Fruit fly (Drosophila melanogaster) whole organism, embryonic: ENCODE results near the gene CG10337.

ENCODE experiments used
- Ada2b ChIP-seq: fragments of 200-800 bp; sonication (Bioruptor generic); IDR thresholded peaks from 2 replicates; pipeline ENCODE4 v1.3.6; 2022; ENCODE audit warnings: missing biosample characterization, missing genetic modification characterization
- Atf-2 ChIP-seq: fragments of 200-800 bp; sonication (Bioruptor generic); optimal IDR thresholded peaks from 2 replicates; lab custom pipeline; 2016; ENCODE audit warnings: missing biosample characterization, missing genetic modification characterization
- C15 ChIP-seq: fragments of 200-800 bp; sonication (Bioruptor generic); IDR thresholded peaks from 3 replicates; pipeline ENCODE4 v1.3.6; 2022; ENCODE audit warnings: missing biosample characterization, missing genetic modification characterization
- CG10209 ChIP-seq: fragments of 200-800 bp; sonication (Bioruptor generic); optimal IDR thresholded peaks from 3 replicates; lab custom pipeline; 2017; ENCODE audit warnings: missing biosample characterization, mild to moderate bottlenecking, missing genetic modification characterization, missing genetic modification reagents
- CG10274 ChIP-seq: fragments of 200-800 bp; sonication (Bioruptor generic); optimal IDR thresholded peaks from 3 replicates; lab custom pipeline; 2017; ENCODE audit warnings: missing biosample characterization, mild to moderate bottlenecking, missing genetic modification characterization
- CG10979 ChIP-seq: fragments of 200-800 bp; sonication (Bioruptor generic); optimal IDR thresholded peaks from 2 replicates; lab custom pipeline; 2018; ENCODE audit warnings: missing biosample characterization, mild to moderate bottlenecking, missing genetic modification characterization, moderate library complexity
- CG11696 ChIP-seq: fragments of 200-800 bp; sonication (Bioruptor generic); IDR thresholded peaks from 2 replicates; pipeline ENCODE4 v1.3.6; 2022; ENCODE audit warnings: missing biosample characterization, missing genetic modification characterization
- CG11723 ChIP-seq: fragments of 200-800 bp; sonication (Bioruptor generic); optimal IDR thresholded peaks from 2 replicates; lab custom pipeline; 2017; ENCODE audit warnings: missing biosample characterization, mild to moderate bottlenecking, missing genetic modification characterization
- CG15011 ChIP-seq: fragments of 200-800 bp; sonication (Bioruptor generic); optimal IDR thresholded peaks from 3 replicates; lab custom pipeline; 2018; ENCODE audit warnings: missing biosample characterization, mild to moderate bottlenecking, missing genetic modification characterization
- CG1602 ChIP-seq: fragments of 200-800 bp; sonication (Bioruptor generic); optimal IDR thresholded peaks from 3 replicates; lab custom pipeline; 2016; ENCODE audit warnings: missing biosample characterization, missing genetic modification characterization
- CG17361 ChIP-seq: fragments of 200-800 bp; sonication (Bioruptor generic); IDR thresholded peaks from 3 replicates; pipeline ENCODE4 v1.3.6; 2022; ENCODE audit warnings: missing biosample characterization, missing genetic modification characterization
- CG1792 ChIP-seq: fragments of 200-800 bp; sonication (Bioruptor generic); optimal IDR thresholded peaks from 2 replicates; lab custom pipeline; 2016; ENCODE audit warnings: missing biosample characterization, missing genetic modification characterization
- CG18599 ChIP-seq: fragments of 200-800 bp; sonication (Bioruptor generic); optimal IDR thresholded peaks from 3 replicates; lab custom pipeline; 2017; ENCODE audit warnings: missing biosample characterization, missing genetic modification characterization, mild to moderate bottlenecking, moderate library complexity, missing genetic modification reagents
- CG30403 ChIP-seq: fragments of 200-800 bp; sonication (Bioruptor generic); optimal IDR thresholded peaks from 3 replicates; lab custom pipeline; 2016; ENCODE audit warnings: missing biosample characterization, missing genetic modification characterization
- CG31388 ChIP-seq: fragments of 200-800 bp; sonication (Bioruptor generic); optimal IDR thresholded peaks from 2 replicates; lab custom pipeline; 2016; ENCODE audit warnings: missing biosample characterization, missing genetic modification characterization
- CG32772 ChIP-seq: fragments of 200-800 bp; sonication (Bioruptor generic); IDR thresholded peaks from 2 replicates; pipeline ENCODE4 v1.3.6; 2022; ENCODE audit warnings: missing biosample characterization, missing genetic modification characterization
- CG3726 ChIP-seq: fragments of 200-800 bp; sonication (Bioruptor generic); IDR thresholded peaks from 3 replicates; pipeline ENCODE4, ENCODE4 v1.3.6; 2022; ENCODE audit warnings: missing biosample characterization, missing genetic modification characterization
- CG4404 ChIP-seq: fragments of 200-800 bp; sonication (Bioruptor generic); IDR thresholded peaks from 2 replicates; pipeline ENCODE4 v1.3.6; 2022; ENCODE audit warnings: missing biosample characterization, missing genetic modification characterization
- CG4617 ChIP-seq: fragments of 200-800 bp; sonication (Bioruptor generic); optimal IDR thresholded peaks from 3 replicates; lab custom pipeline; 2016; ENCODE audit warnings: missing biosample characterization, missing genetic modification characterization, borderline replicate concordance
- CG6254 ChIP-seq: fragments of 200-800 bp; sonication (Bioruptor generic); optimal IDR thresholded peaks from 3 replicates; lab custom pipeline; 2017; ENCODE audit warnings: mild to moderate bottlenecking, missing biosample characterization, missing genetic modification reagents, missing genetic modification characterization
- CG6272 ChIP-seq: fragments of 200-800 bp; sonication (Bioruptor generic); IDR thresholded peaks from 2 replicates; pipeline ENCODE4 v1.3.6; 2022; ENCODE audit warnings: missing biosample characterization, missing genetic modification characterization
- CG7839 ChIP-seq: fragments of 200-800 bp; sonication (Bioruptor generic); optimal IDR thresholded peaks from 3 replicates; lab custom pipeline; 2018; ENCODE audit warnings: missing biosample characterization, mild to moderate bottlenecking, missing genetic modification characterization, moderate library complexity
- CG8765 ChIP-seq: fragments of 200-800 bp; sonication (Bioruptor generic); IDR thresholded peaks from 2 replicates; pipeline ENCODE4 v1.3.6; 2022; ENCODE audit warnings: missing biosample characterization, missing genetic modification characterization
- Chrac-16 ChIP-seq: fragments of 200-800 bp; sonication (Bioruptor generic); optimal IDR thresholded peaks from 3 replicates; lab custom pipeline; 2016; ENCODE audit warnings: missing biosample characterization, missing genetic modification characterization
- CkIIα-i1 ChIP-seq: fragments of 200-800 bp; sonication (Bioruptor generic); IDR thresholded peaks from 2 replicates; pipeline ENCODE4 v1.3.6; 2022; ENCODE audit warnings: missing biosample characterization, missing genetic modification characterization
- CoRest ChIP-seq: fragments of 200-800 bp; sonication (Bioruptor generic); optimal IDR thresholded peaks from 3 replicates; lab custom pipeline; 2018; ENCODE audit warnings: missing biosample characterization, mild to moderate bottlenecking, missing genetic modification characterization, moderate library complexity
- Dip2 ChIP-seq: fragments of 200-800 bp; sonication (Bioruptor generic); IDR thresholded peaks from 2 replicates; pipeline ENCODE4 v1.3.6; 2022; ENCODE audit warnings: missing biosample characterization, missing genetic modification characterization
- H2.0 ChIP-seq: fragments of 200-800 bp; sonication (Bioruptor generic); IDR thresholded peaks from 2 replicates; pipeline ENCODE4 v1.3.6; 2022; ENCODE audit warnings: missing biosample characterization, missing genetic modification characterization
- Hsf ChIP-seq: fragments of 200-800 bp; sonication (Bioruptor generic); optimal IDR thresholded peaks from 3 replicates; lab custom pipeline; 2016; ENCODE audit warnings: missing biosample characterization, missing genetic modification characterization
- Max ChIP-seq: fragments of 200-800 bp; sonication (Bioruptor generic); optimal IDR thresholded peaks from 2 replicates; lab custom pipeline; 2016; ENCODE audit warnings: missing biosample characterization, mild to moderate bottlenecking, missing genetic modification characterization
- PHDP ChIP-seq: fragments of 200-800 bp; sonication (Bioruptor generic); optimal IDR thresholded peaks from 3 replicates; lab custom pipeline; 2018; ENCODE audit warnings: missing biosample characterization, mild to moderate bottlenecking, missing genetic modification characterization, moderate library complexity
- Spps ChIP-seq: fragments of 200-800 bp; sonication (Bioruptor generic); optimal IDR thresholded peaks from 2 replicates; lab custom pipeline; 2018; ENCODE audit warnings: missing biosample characterization, mild to moderate bottlenecking, missing genetic modification characterization
- Vsx1 ChIP-seq: fragments of 200-800 bp; sonication (Bioruptor generic); optimal IDR thresholded peaks from 2 replicates; lab custom pipeline; 2017; ENCODE audit warnings: missing biosample characterization, mild to moderate bottlenecking, missing genetic modification characterization, missing genetic modification reagents
- Xrp1 ChIP-seq: fragments of 200-800 bp; sonication (Bioruptor generic); IDR thresholded peaks from 2 replicates; pipeline ENCODE4 v1.3.6; 2022; ENCODE audit warnings: missing biosample characterization, missing genetic modification characterization
- ash1 ChIP-seq: fragments of 200-800 bp; sonication (Bioruptor generic); optimal IDR thresholded peaks from 2 replicates; lab custom pipeline; 2018; ENCODE audit warnings: missing biosample characterization, mild to moderate bottlenecking, missing genetic modification characterization
- chm ChIP-seq: fragments of 200-800 bp; sonication (Bioruptor generic); IDR thresholded peaks from 2 replicates; pipeline ENCODE4 v1.3.6; 2022; ENCODE audit warnings: missing biosample characterization, missing genetic modification characterization
- dan ChIP-seq: fragments of 200-800 bp; sonication (Bioruptor generic); IDR thresholded peaks from 2 replicates; pipeline ENCODE4 v1.3.6; 2022; ENCODE audit warnings: missing biosample characterization, missing genetic modification characterization
- dati ChIP-seq: fragments of 200-800 bp; sonication (Bioruptor generic); IDR thresholded peaks from 2 replicates; pipeline ENCODE4 v1.3.6; 2022; ENCODE audit warnings: missing biosample characterization, missing genetic modification characterization
- gce ChIP-seq: fragments of 200-800 bp; sonication (Bioruptor generic); IDR thresholded peaks from 3 replicates; pipeline ENCODE4 v1.3.6; 2022; ENCODE audit warnings: missing biosample characterization, missing genetic modification characterization
- gt ChIP-seq: fragments of 200-800 bp; sonication (Bioruptor generic); IDR thresholded peaks from 2 replicates; pipeline ENCODE4 v1.3.6; 2022; ENCODE audit warnings: missing biosample characterization, missing genetic modification characterization
- h ChIP-seq: fragments of >200 bp; optimal IDR thresholded peaks from 2 replicates; lab custom pipeline; 2017
- lilli ChIP-seq: fragments of 200-800 bp; sonication (Bioruptor generic); optimal IDR thresholded peaks from 3 replicates; lab custom pipeline; 2016; ENCODE audit warnings: missing biosample characterization, missing genetic modification characterization
- lola ChIP-seq, 3 experiments: fragments of >200 bp in 2 of 3; fragments of 200-800 bp in 1 of 3; sonication (Bioruptor generic) in 1 of 3; optimal IDR thresholded peaks; 2 replicates each; lab custom pipeline; 2017 to 2019; ENCODE audit warnings: missing biosample characterization in 3 of 3, missing genetic modification characterization in 3 of 3, mild to moderate bottlenecking in 1 of 3, moderate library complexity in 1 of 3
- oc ChIP-seq: fragments of 200-800 bp; sonication (Bioruptor generic); optimal IDR thresholded peaks from 2 replicates; lab custom pipeline; 2018; ENCODE audit warnings: missing biosample characterization, mild to moderate bottlenecking, missing genetic modification characterization, moderate library complexity
- pb ChIP-seq: fragments of 200-800 bp; sonication (Bioruptor generic); optimal IDR thresholded peaks from 3 replicates; lab custom pipeline; 2016; ENCODE audit warnings: missing biosample characterization, missing genetic modification characterization
- pfk ChIP-seq: fragments of 200-800 bp; sonication (Bioruptor generic); optimal IDR thresholded peaks from 2 replicates; lab custom pipeline; 2018; ENCODE audit warnings: missing biosample characterization, mild to moderate bottlenecking, missing genetic modification characterization, moderate library complexity
- schlank ChIP-seq: fragments of 200-800 bp; sonication (Bioruptor generic); optimal IDR thresholded peaks from 2 replicates; lab custom pipeline; 2018; ENCODE audit warnings: missing biosample characterization, mild to moderate bottlenecking, missing genetic modification characterization
- seq ChIP-seq: fragments of 200-800 bp; sonication (Bioruptor generic); IDR thresholded peaks from 2 replicates; pipeline ENCODE4 v1.3.6; 2022; ENCODE audit warnings: missing biosample characterization, missing genetic modification characterization
- tio ChIP-seq: fragments of 200-800 bp; sonication (Bioruptor generic); optimal IDR thresholded peaks from 2 replicates; lab custom pipeline; 2017; ENCODE audit warnings: missing biosample characterization, missing genetic modification characterization, inconsistent platforms
- trem ChIP-seq: fragments of 200-800 bp; optimal IDR thresholded peaks from 3 replicates; lab custom pipeline; 2019; ENCODE audit warnings: missing biosample characterization, mild to moderate bottlenecking, missing genetic modification characterization, moderate library complexity
- wdn ChIP-seq: fragments of 200-800 bp; sonication (Bioruptor generic); IDR thresholded peaks from 2 replicates; pipeline ENCODE4 v1.3.6; 2022; ENCODE audit warnings: missing biosample characterization, missing genetic modification characterization

Gene CG10337

DNA sequence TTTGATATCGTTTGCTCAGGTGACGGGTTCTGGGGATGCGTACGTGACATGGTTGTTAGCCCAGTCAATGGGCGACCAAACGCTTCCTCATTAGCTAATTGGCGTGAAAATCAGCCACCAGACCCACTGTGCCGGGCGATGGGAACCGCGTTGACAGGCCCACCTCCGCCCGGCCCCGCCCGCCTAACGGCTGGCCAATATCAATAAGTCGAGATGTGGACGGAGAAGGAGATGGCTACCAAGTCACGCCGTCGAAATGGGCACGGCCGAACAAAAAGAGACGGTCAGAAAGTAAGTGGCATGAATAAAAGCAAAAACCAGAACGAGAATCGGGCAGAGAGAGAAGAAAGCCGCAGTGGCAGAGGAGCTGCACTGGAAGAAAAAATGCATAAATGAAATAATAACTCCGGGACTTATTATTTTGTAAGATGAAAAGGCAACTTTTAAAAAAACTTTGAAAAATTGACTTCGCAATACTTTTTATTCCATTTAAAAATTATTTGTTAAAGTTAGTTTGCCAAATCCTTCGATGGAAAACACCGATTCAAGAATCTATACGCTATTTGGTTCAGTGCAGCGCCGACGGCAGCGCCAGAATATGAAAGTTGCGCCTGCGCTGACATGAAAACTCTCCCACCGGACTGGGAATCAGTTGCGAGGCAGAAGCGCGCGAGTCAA, 8.8 kb downstream of the CG10337 start, which contains the start of gene CG13082 (continued):
- TF ChIP-seq CG10209 (GFP tag; lab: Kevin White, UChicago): peak; percentile 48
- no peak for TF ChIP-seq Dip2 (GFP tag; lab: Robert Waterston, UW)
- no peak for TF ChIP-seq CG3726 (GFP tag; lab: Robert Waterston, UW)
- TF ChIP-seq tio (GFP tag; lab: Kevin White, UChicago): peak; percentile 19
- TF ChIP-seq CG7839 (tag; lab: Kevin White, UChicago): peak; percentile 59
- TF ChIP-seq CG31388 (GFP tag; lab: Kevin White, UChicago): no peak
- TF ChIP-seq pb (GFP tag; lab: Kevin White, UChicago): no peak
- TF ChIP-seq gce (GFP tag; lab: Robert Waterston, UW): no peak
- peak; percentile 85 for TF ChIP-seq CG10979 (tag; lab: Kevin White, UChicago)
- peak; percentile 50 for TF ChIP-seq oc (tag; lab: Kevin White, UChicago)
- peak; percentile 77 for TF ChIP-seq CG17361
- peak; percentile 24 for TF ChIP-seq CG1602 (GFP tag; lab: Kevin White, UChicago)
- TF ChIP-seq wdn (GFP tag; lab: Robert Waterston, UW): no peak
- TF ChIP-seq C15: no peak
- peak; percentile 81 for TF ChIP-seq Xrp1 (GFP tag; lab: Robert Waterston, UW)
- TF ChIP-seq CoRest (tag; lab: Kevin White, UChicago): peak; percentile 61
- no peak for TF ChIP-seq schlank
- no peak for TF ChIP-seq CG4617
- TF ChIP-seq CG6272: no peak
- TF ChIP-seq chm: no peak
- no peak for TF ChIP-seq Ada2b (GFP tag; lab: Robert Waterston, UW)
- TF ChIP-seq h (lab: Kevin White, UChicago): no peak
- peak; percentile 30 for TF ChIP-seq CG18599
- peak; percentile 47 for TF ChIP-seq PHDP (tag; lab: Kevin White, UChicago)
- TF ChIP-seq Spps (tag; lab: Kevin White, UChicago): peak; percentile 75
- TF ChIP-seq Chrac-16: peak; percentile 28
- TF ChIP-seq dati: no peak
- no peak for TF ChIP-seq pfk
- peak in 1 of 3 experiments; percentile 80 for TF ChIP-seq lola (GFP tag; optimal IDR thresholded peaks at IDR 0.05; lab: Kevin White, UChicago)
- no peak for TF ChIP-seq CG15011 (GFP tag; lab: Kevin White, UChicago)
- TF ChIP-seq trem (tag; lab: Kevin White, UChicago): peak; percentile 56
- peak; percentile 29 for TF ChIP-seq lilli (GFP tag; lab: Kevin White, UChicago)
- no peak for TF ChIP-seq CG8765 (GFP tag; lab: Robert Waterston, UW)
- TF ChIP-seq CG11696 (GFP tag; lab: Robert Waterston, UW): no peak
- TF ChIP-seq CG10274 (GFP tag; lab: Kevin White, UChicago): no peak
- TF ChIP-seq CkIIα-i1 (GFP tag; lab: Robert Waterston, UW): no peak
- no peak for TF ChIP-seq gt (GFP tag; lab: Robert Waterston, UW)
- no peak for TF ChIP-seq CG4404 (GFP tag; lab: Robert Waterston, UW)
- peak; percentile 21 for TF ChIP-seq Max
- TF ChIP-seq Atf-2 (GFP tag; lab: Kevin White, UChicago): peak; percentile 41
- TF ChIP-seq CG11723 (GFP tag; lab: Kevin White, UChicago): peak; percentile 35
- no peak for TF ChIP-seq CG1792
- TF ChIP-seq H2.0: no peak
- TF ChIP-seq Vsx1 (GFP tag; lab: Kevin White, UChicago): peak; percentile 34
- peak; percentile 63 for TF ChIP-seq CG30403 (GFP tag; lab: Kevin White, UChicago)
- no peak for TF ChIP-seq ash1 (GFP tag; lab: Kevin White, UChicago)
- TF ChIP-seq CG6254 (GFP tag; lab: Kevin White, UChicago): peak; percentile 76
- TF ChIP-seq seq (GFP tag; lab: Robert Waterston, UW): no peak
- no peak for TF ChIP-seq dan (GFP tag; lab: Robert Waterston, UW)
- TF ChIP-seq Hsf (GFP tag; lab: Kevin White, UChicago): peak; percentile 51
- TF ChIP-seq CG32772 (GFP tag; lab: Robert Waterston, UW): no peak
